Fruit fly (Drosophila melanogaster): Measurements from ENCODE around the gene lectin-33A.

DNA sequence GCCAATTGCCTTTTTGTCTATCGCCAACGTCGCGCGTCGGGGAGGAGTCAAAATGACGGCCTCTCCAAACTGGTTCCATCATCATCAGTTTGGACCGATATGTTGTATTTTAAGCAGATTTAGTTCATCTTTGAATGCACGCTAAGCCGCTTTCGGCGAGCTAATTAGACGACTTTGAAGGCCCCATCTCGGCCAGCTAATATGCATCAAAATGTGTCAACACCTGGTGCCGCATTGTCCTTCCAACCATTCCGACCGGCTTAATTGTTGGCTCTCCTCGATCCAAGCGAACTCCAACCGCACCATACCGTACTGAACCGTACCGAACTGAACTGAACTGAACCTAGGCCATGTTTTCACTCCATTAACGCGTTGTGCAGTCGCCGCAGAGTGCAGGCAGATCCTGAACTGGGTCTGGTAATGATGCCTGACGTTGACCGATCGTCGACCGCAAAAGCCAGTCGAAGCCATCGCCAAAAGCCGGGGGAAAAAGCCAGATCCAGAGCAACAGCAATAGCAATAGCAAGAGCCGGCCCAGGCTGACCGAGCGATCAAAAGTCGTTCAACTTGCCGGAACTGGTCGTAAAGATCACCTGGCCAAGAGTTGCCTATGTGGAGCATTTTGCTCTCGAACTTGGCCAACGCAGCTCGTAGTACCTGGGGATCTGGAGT lies 26.1 kb downstream of the lectin-33A start:
- TF ChIP-seq CG8319 (GFP tag; optimal IDR thresholded peaks at IDR 0.05) (no peak), topi (GFP tag; optimal IDR thresholded peaks at IDR 0.05) (no peak), CG3919 (GFP tag; optimal IDR thresholded peaks at IDR 0.05) (no peak), CG3032 (tag; optimal IDR thresholded peaks at IDR 0.05) (no peak), net (GFP tag; optimal IDR thresholded peaks at IDR 0.05) (no peak), Met (GFP tag; optimal IDR thresholded peaks at IDR 0.05) (no peak), cyc (GFP tag; optimal IDR thresholded peaks at IDR 0.05) (no peak), CG9139 (GFP tag; optimal IDR thresholded peaks at IDR 0.05) (no peak), CG1621 (tag; optimal IDR thresholded peaks at IDR 0.05) (no peak), CG6276 (GFP tag; optimal IDR thresholded peaks at IDR 0.05) (no peak), CG6163 (GFP tag; IDR thresholded peaks at IDR 0.05) (no peak), fkh (GFP tag; optimal IDR thresholded peaks at IDR 0.05) (no peak), Gug (GFP tag; IDR thresholded peaks at IDR 0.05) (no peak), CG6808 (GFP tag; optimal IDR thresholded peaks at IDR 0.05) (no peak)
